Worm (Caenorhabditis elegans): ENCODE results near the gene msrp-5.
"Not testable (repeated sequence)": the region's sequence is repeated elsewhere in the genome, so short reads cannot be mapped to it uniquely, and the experiment has no call there.

DNA sequence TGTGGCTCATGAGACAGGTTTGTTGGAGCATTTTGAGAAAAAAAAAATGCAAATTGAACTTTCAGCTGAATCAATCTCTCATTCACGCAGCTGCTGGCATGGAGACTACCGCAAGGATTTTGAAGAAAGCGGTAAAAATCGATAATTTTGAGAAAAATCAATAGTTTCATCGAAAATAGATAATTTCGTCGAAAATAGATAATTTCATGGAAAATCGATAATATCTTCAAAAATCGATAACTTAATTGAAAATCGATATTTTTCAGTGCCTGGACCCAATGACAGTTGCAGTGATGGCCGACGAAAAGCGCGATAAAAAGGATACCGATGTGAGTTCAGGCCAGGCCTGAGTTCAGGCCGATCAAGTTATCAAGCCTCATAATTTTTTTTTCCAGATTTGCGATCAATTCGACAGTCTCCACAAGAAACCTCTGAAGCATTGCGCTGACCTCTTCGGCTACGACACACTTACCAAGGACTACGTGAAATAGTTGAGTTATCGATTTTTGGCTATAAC lies 6.3 kb downstream of the msrp-5 start, which contains the start of gene D2062.4:
- not testable (repeated sequence) for TF ChIP-seq flt-1 (GFP tag; IDR thresholded peaks at IDR 0.05); ama-1 (optimal IDR thresholded peaks at IDR 0.05); pes-1 (GFP tag; IDR thresholded peaks at IDR 0.05); aly-1 (tag; optimal IDR thresholded peaks at IDR 0.05); hnd-1 (tag; optimal IDR thresholded peaks at IDR 0.05)

Data from whole organism, early embryonic.